Worm (Caenorhabditis elegans) whole organism, mixed stage, embryonic: ENCODE results near the gene K10C2.7.

Experiments used
- M03D4.4 ChIP-seq: sonication (generic microtip); optimal IDR thresholded peaks from 2 replicates; lab custom pipeline; 2017; ENCODE audit warnings: mild to moderate bottlenecking, missing genetic modification characterization, missing compliant biosample characterization
- bed-3 ChIP-seq: fragments of 200-800 bp; sonication (Bioruptor generic); optimal IDR thresholded peaks from 3 replicates; lab custom pipeline; 2018; ENCODE audit warnings: mild to moderate bottlenecking, missing genetic modification characterization, moderate library complexity, missing compliant biosample characterization
- blmp-1 ChIP-seq: fragments of 150-350 bp; optimal IDR thresholded peaks from 2 replicates; lab custom pipeline; 2014; ENCODE audit warnings: missing biosample characterization, missing genetic modification characterization
- ceh-39 ChIP-seq: fragments of 150-350 bp; optimal IDR thresholded peaks from 2 replicates; lab custom pipeline; 2014; ENCODE audit warnings: missing biosample characterization, missing genetic modification characterization
- ceh-43 ChIP-seq: fragments of 200-800 bp; sonication (Bioruptor generic); optimal IDR thresholded peaks from 2 replicates; lab custom pipeline; 2018; ENCODE audit warnings: mild to moderate bottlenecking, missing genetic modification characterization, moderate library complexity, missing compliant biosample characterization
- ceh-83 ChIP-seq: fragments of 200-800 bp; sonication (Bioruptor generic); optimal IDR thresholded peaks from 2 replicates; lab custom pipeline; 2018; ENCODE audit warnings: mild to moderate bottlenecking, missing genetic modification characterization, missing compliant biosample characterization
- ces-1 ChIP-seq: fragments of 150-350 bp; optimal IDR thresholded peaks from 2 replicates; lab custom pipeline; 2014; ENCODE audit warnings: missing biosample characterization, missing genetic modification reagents, missing genetic modification characterization
- cnd-1 ChIP-seq: fragments of 200-800 bp; sonication (Bioruptor generic); optimal IDR thresholded peaks from 2 replicates; lab custom pipeline; 2018; ENCODE audit warnings: mild to moderate bottlenecking, missing genetic modification characterization, missing compliant biosample characterization
- drap-1 ChIP-seq: fragments of 200-800 bp; sonication (Bioruptor generic); optimal IDR thresholded peaks from 3 replicates; lab custom pipeline; 2018; ENCODE audit warnings: mild to moderate bottlenecking, missing genetic modification characterization, missing compliant biosample characterization
- elt-1 ChIP-seq: sonication (generic microtip); optimal IDR thresholded peaks from 2 replicates; lab custom pipeline; 2017; ENCODE audit warnings: missing genetic modification characterization, mild to moderate bottlenecking, missing compliant biosample characterization, antibody characterized with exemption, moderate library complexity, borderline replicate concordance; ENCODE audit not compliant: insufficient read depth
- elt-3 ChIP-seq: fragments of 150-350 bp; optimal IDR thresholded peaks from 2 replicates; lab custom pipeline; 2014; ENCODE audit warnings: missing biosample characterization, missing genetic modification characterization
- flh-1 ChIP-seq: fragments of 200-800 bp; sonication (Bioruptor generic); optimal IDR thresholded peaks from 2 replicates; lab custom pipeline; 2018; ENCODE audit warnings: mild to moderate bottlenecking, missing genetic modification characterization, moderate library complexity, missing compliant biosample characterization
- ham-2 ChIP-seq: fragments of 200-800 bp; sonication (Bioruptor generic); optimal IDR thresholded peaks from 2 replicates; lab custom pipeline; 2018; ENCODE audit warnings: mild to moderate bottlenecking, missing genetic modification characterization, missing compliant biosample characterization
- lin-13 ChIP-seq: fragments of 150-350 bp; optimal IDR thresholded peaks from 2 replicates; lab custom pipeline; 2014; ENCODE audit warnings: missing biosample characterization, missing genetic modification characterization
- lin-32 ChIP-seq: fragments of 200-800 bp; sonication (Bioruptor generic); optimal IDR thresholded peaks from 2 replicates; lab custom pipeline; 2018; ENCODE audit warnings: mild to moderate bottlenecking, missing genetic modification characterization, missing compliant biosample characterization
- lsy-2 ChIP-seq: fragments of 150-350 bp; optimal IDR thresholded peaks from 2 replicates; lab custom pipeline; 2014; ENCODE audit warnings: missing biosample characterization, missing genetic modification characterization
- mep-1 ChIP-seq: fragments of 150-350 bp; optimal IDR thresholded peaks from 2 replicates; lab custom pipeline; 2017; ENCODE audit warnings: missing biosample characterization, missing genetic modification reagents, missing genetic modification characterization, inconsistent platforms
- mls-2 ChIP-seq: sonication (generic microtip); optimal IDR thresholded peaks from 2 replicates; lab custom pipeline; 2016; ENCODE audit warnings: mild to moderate bottlenecking, missing genetic modification characterization, moderate library complexity, missing compliant biosample characterization
- nhr-12 ChIP-seq: fragments of 150-350 bp; optimal IDR thresholded peaks from 2 replicates; lab custom pipeline; 2014; ENCODE audit warnings: missing biosample characterization, missing genetic modification characterization
- nhr-2 ChIP-seq: fragments of 150-350 bp; optimal IDR thresholded peaks from 2 replicates; lab custom pipeline; 2014; ENCODE audit warnings: missing biosample characterization, missing genetic modification characterization
- nhr-237 ChIP-seq: fragments of 150-350 bp; optimal IDR thresholded peaks from 2 replicates; lab custom pipeline; 2014; ENCODE audit warnings: missing biosample characterization, missing genetic modification characterization
- nhr-28 ChIP-seq: fragments of 150-350 bp; optimal IDR thresholded peaks from 2 replicates; lab custom pipeline; 2014; ENCODE audit warnings: missing biosample characterization, missing genetic modification characterization
- nhr-76 ChIP-seq: sonication (generic microtip); optimal IDR thresholded peaks from 2 replicates; lab custom pipeline; 2017; ENCODE audit warnings: missing biosample characterization, missing genetic modification characterization
- pha-4 ChIP-seq: fragments of 150-350 bp; optimal IDR thresholded peaks from 2 replicates; lab custom pipeline; 2018; ENCODE audit warnings: missing biosample characterization, missing genetic modification reagents, missing genetic modification characterization
- sem-2 ChIP-seq: fragments of 200-800 bp; sonication (Bioruptor generic); optimal IDR thresholded peaks from 2 replicates; lab custom pipeline; 2018; ENCODE audit warnings: mild to moderate bottlenecking, missing genetic modification characterization, missing compliant biosample characterization
- snpc-4 ChIP-seq: fragments of 150-350 bp; optimal IDR thresholded peaks from 2 replicates; lab custom pipeline; 2014; ENCODE audit warnings: missing biosample characterization, missing genetic modification characterization
- sptf-1 ChIP-seq: sonication (generic microtip); optimal IDR thresholded peaks from 2 replicates; lab custom pipeline; 2017; ENCODE audit warnings: mild to moderate bottlenecking, missing genetic modification characterization, moderate library complexity, missing compliant biosample characterization
- unc-120 ChIP-seq: sonication (generic microtip); optimal IDR thresholded peaks from 2 replicates; lab custom pipeline; 2017; ENCODE audit warnings: missing genetic modification characterization, missing compliant biosample characterization; ENCODE audit not compliant: poor library complexity, severe bottlenecking
- unc-39 ChIP-seq: fragments of 150-350 bp; optimal IDR thresholded peaks from 2 replicates; lab custom pipeline; 2014; ENCODE audit warnings: missing biosample characterization, missing genetic modification characterization
- unc-62 ChIP-seq: fragments of 150-350 bp; optimal IDR thresholded peaks from 2 replicates; lab custom pipeline; 2014; ENCODE audit warnings: missing biosample characterization, missing genetic modification reagents, missing genetic modification characterization
- zip-8 ChIP-seq: fragments of 150-350 bp; optimal IDR thresholded peaks from 2 replicates; lab custom pipeline; 2014; ENCODE audit warnings: missing biosample characterization, missing genetic modification characterization
- ztf-11 ChIP-seq: fragments of 150-350 bp; optimal IDR thresholded peaks from 2 replicates; lab custom pipeline; 2014; ENCODE audit warnings: missing biosample characterization, missing genetic modification characterization

Gene K10C2.7

DNA sequence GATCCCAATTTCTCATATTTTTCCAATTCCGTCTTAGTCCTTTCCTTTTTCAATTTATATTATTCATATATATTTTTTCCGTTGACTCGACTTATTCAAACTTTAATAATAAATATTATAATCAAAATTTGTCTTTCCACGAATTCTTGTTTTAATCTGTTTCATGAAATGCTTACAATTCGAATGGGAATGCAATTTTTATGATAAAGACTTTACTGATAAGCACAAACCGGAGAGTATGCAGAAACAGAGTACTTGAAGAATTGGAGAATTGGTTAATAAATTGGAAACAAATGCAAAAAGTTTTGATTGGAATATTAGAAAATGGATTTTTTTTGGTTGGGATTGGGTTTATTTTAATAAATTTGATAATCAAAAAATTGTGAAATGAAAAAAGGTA lies 35.0 kb downstream of the K10C2.7 start:
- no peak for TF ChIP-seq nhr-2
- TF ChIP-seq lsy-2 (tag; lab: Kevin White, UChicago): no peak
- TF ChIP-seq nhr-237 (tag; lab: Kevin White, UChicago): no peak
- no peak for TF ChIP-seq nhr-76 (tag; lab: Kevin White, UChicago)
- TF ChIP-seq drap-1 (GFP tag; lab: Kevin White, UChicago): no peak
- no peak for TF ChIP-seq bed-3 (GFP tag; lab: Kevin White, UChicago)
- no peak for TF ChIP-seq blmp-1 (tag; lab: Kevin White, UChicago)
- no peak for TF ChIP-seq ceh-83
- no peak for TF ChIP-seq elt-1 (tag; lab: Kevin White, UChicago)
- TF ChIP-seq zip-8 (tag; lab: Kevin White, UChicago): no peak
- TF ChIP-seq pha-4 (tag; lab: Kevin White, UChicago): no peak
- no peak for TF ChIP-seq mls-2 (tag; lab: Kevin White, UChicago)
- no peak for TF ChIP-seq unc-120 (tag; lab: Kevin White, UChicago)
- no peak for TF ChIP-seq ceh-39
- no peak for TF ChIP-seq snpc-4
- no peak for TF ChIP-seq sem-2
- TF ChIP-seq lin-32 (GFP tag; lab: Kevin White, UChicago): no peak

DNA sequence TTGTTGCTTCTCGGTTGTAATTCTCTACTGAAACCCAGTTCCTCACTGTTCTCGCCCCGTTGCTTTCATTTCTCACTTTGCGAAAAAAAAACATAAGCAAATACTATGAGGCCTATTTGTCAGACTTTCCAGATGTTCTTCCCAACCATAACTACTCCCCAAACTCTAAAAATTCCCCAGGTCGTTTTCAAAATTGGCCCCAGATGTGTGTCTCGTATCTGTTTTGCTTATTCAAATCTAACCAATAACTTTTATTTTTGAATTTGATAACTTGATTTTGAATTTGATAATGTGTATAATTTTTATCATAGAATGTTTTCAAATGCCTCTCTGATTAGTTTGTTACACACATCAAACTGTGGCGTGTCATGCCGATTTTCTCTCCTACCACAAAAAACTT lies 35.5 kb downstream of the K10C2.7 start:
- TF ChIP-seq nhr-237 (tag; lab: Kevin White, UChicago) (no peak), ceh-83 (no peak), ham-2 (GFP tag; lab: Kevin White, UChicago) (no peak), zip-8 (tag; lab: Kevin White, UChicago) (no peak), lin-13 (tag; lab: Kevin White, UChicago) (no peak), ceh-43 (no peak), ceh-39 (no peak), M03D4.4 (tag; lab: Kevin White, UChicago) (no peak), nhr-28 (tag; lab: Kevin White, UChicago) (no peak), cnd-1 (tag; lab: Kevin White, UChicago) (no peak), sem-2 (no peak), mep-1 (no peak), unc-39 (no peak), elt-3 (tag; lab: Kevin White, UChicago) (no peak), blmp-1 (tag; lab: Kevin White, UChicago) (no peak)

DNA sequence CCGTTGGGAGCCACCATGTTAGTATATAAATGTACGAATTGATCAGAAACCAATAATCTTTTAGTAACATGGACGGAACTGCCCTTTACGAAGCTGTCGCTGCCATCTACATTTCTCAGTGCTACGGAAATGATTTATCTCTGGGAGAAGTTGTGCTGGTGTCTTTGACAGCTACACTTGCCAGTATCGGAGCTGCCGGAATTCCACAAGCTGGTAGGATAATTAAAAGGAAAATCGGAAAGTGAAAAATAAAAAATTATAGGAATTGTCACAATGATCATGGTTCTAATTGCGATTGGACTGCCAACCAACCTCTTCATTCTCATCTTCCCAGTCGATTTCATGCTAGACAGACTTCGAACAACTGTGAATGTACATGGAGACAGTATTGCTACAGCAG lies 37.4 kb downstream of the K10C2.7 start:
- no peak for TF ChIP-seq sptf-1
- no peak for TF ChIP-seq nhr-2
- TF ChIP-seq M03D4.4 (tag; lab: Kevin White, UChicago): no peak
- TF ChIP-seq elt-1 (tag; lab: Kevin White, UChicago): no peak
- TF ChIP-seq unc-39: no peak
- no peak for TF ChIP-seq lin-32 (GFP tag; lab: Kevin White, UChicago)
- TF ChIP-seq nhr-237 (tag; lab: Kevin White, UChicago): no peak
- no peak for TF ChIP-seq ceh-43
- TF ChIP-seq ztf-11 (tag; lab: Kevin White, UChicago): no peak
- no peak for TF ChIP-seq pha-4 (tag; lab: Kevin White, UChicago)
- TF ChIP-seq mep-1: no peak
- TF ChIP-seq snpc-4: no peak
- no peak for TF ChIP-seq lsy-2 (tag; lab: Kevin White, UChicago)
- TF ChIP-seq nhr-28 (tag; lab: Kevin White, UChicago): no peak
- no peak for TF ChIP-seq ces-1 (GFP tag; lab: Kevin White, UChicago)
- TF ChIP-seq unc-120 (tag; lab: Kevin White, UChicago): no peak
- TF ChIP-seq, all 35 proteins: peak for 0

DNA sequence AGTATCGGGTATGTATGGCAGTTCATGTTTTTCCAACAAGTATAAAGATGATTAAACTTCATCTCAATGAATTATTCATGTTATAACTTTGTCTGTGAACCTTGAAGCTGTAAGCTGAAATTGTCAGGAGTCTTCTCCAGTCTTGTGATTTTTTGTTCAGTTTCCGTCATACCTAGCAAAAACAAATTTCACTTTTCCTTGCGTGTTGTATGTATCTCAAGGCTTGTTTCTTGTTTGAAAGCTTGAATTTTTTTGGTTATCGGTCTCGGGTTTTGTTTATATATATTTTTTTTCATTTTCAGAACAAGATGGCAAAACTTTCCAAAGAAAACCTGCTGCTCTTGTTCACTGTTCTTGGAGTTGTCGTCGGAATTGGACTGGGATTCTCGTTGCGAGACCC lies 40.2 kb downstream of the K10C2.7 start, which contains the start of gene glt-4:
glt-4 (plus strand) TSS at position 301 of the 400 bp plus-strand sequence.
- TF ChIP-seq elt-3 (tag; lab: Kevin White, UChicago) (no peak), unc-120 (tag; lab: Kevin White, UChicago) (no peak), sem-2 (no peak), sptf-1 (no peak), lin-13 (tag; lab: Kevin White, UChicago) (no peak), nhr-12 (tag; lab: Kevin White, UChicago) (no peak), pha-4 (tag; lab: Kevin White, UChicago) (no peak), ham-2 (GFP tag; lab: Kevin White, UChicago) (no peak), drap-1 (GFP tag; lab: Kevin White, UChicago) (no peak), ceh-39 (no peak), elt-1 (tag; lab: Kevin White, UChicago) (no peak), ces-1 (GFP tag; lab: Kevin White, UChicago) (no peak), cnd-1 (tag; lab: Kevin White, UChicago) (no peak), flh-1 (GFP tag; lab: Kevin White, UChicago) (no peak), unc-62 (GFP tag; lab: Kevin White, UChicago) (no peak), lin-32 (GFP tag; lab: Kevin White, UChicago) (no peak)
